Fruit fly (Drosophila melanogaster) whole organism, embryonic: ENCODE results near the gene scyl.

Experiments
- ATbp ChIP-seq: fragments of 200-800 bp; sonication (Bioruptor generic); optimal IDR thresholded peaks from 2 replicates; lab custom pipeline; 2017; ENCODE audit warnings: missing biosample characterization, mild to moderate bottlenecking, missing genetic modification characterization, missing genetic modification reagents
- Aef1 ChIP-seq: fragments of 200-800 bp; sonication (Bioruptor generic); IDR thresholded peaks from 3 replicates; pipeline ENCODE4 v1.3.6; 2022; ENCODE audit warnings: missing biosample characterization, missing genetic modification characterization
- CG12744 ChIP-seq: fragments of 200-800 bp; sonication (Bioruptor generic); optimal IDR thresholded peaks from 2 replicates; lab custom pipeline; 2016; ENCODE audit warnings: missing biosample characterization, missing genetic modification characterization
- CG15269 ChIP-seq: fragments of 200-800 bp; sonication (Bioruptor generic); optimal IDR thresholded peaks from 2 replicates; lab custom pipeline; 2018; ENCODE audit warnings: missing biosample characterization, mild to moderate bottlenecking, missing genetic modification characterization, moderate library complexity
- CG18262 ChIP-seq: fragments of 200-800 bp; optimal IDR thresholded peaks from 3 replicates; lab custom pipeline; 2019; ENCODE audit warnings: missing biosample characterization, mild to moderate bottlenecking, missing genetic modification characterization, moderate library complexity
- CG18476 ChIP-seq: fragments of 200-800 bp; sonication (Bioruptor generic); optimal IDR thresholded peaks from 2 replicates; lab custom pipeline; 2016; ENCODE audit warnings: missing biosample characterization, mild to moderate bottlenecking, missing genetic modification characterization
- CG2889 ChIP-seq: fragments of 200-800 bp; sonication (Bioruptor generic); IDR thresholded peaks from 3 replicates; pipeline ENCODE4 v1.3.6; 2022; ENCODE audit warnings: missing biosample characterization, missing genetic modification characterization
- CG30403 ChIP-seq: fragments of 200-800 bp; sonication (Bioruptor generic); optimal IDR thresholded peaks from 3 replicates; lab custom pipeline; 2016; ENCODE audit warnings: missing biosample characterization, missing genetic modification characterization
- CG30431 ChIP-seq: fragments of 200-800 bp; sonication (Bioruptor generic); optimal IDR thresholded peaks from 2 replicates; lab custom pipeline; 2017; ENCODE audit warnings: missing biosample characterization, missing genetic modification characterization
- CG31224 ChIP-seq: fragments of 200-800 bp; sonication (Bioruptor generic); IDR thresholded peaks from 2 replicates; pipeline ENCODE4 v1.3.6; 2022; ENCODE audit warnings: missing biosample characterization, missing genetic modification characterization
- CG42726 ChIP-seq: fragments of 200-800 bp; sonication (Bioruptor generic); IDR thresholded peaks from 2 replicates; pipeline ENCODE4 v1.3.6; 2022; ENCODE audit warnings: missing biosample characterization, missing genetic modification characterization; ENCODE audit not compliant: partially characterized antibody
- CG4282 ChIP-seq: fragments of 200-800 bp; sonication (Bioruptor generic); optimal IDR thresholded peaks from 2 replicates; lab custom pipeline; 2016; ENCODE audit warnings: missing biosample characterization, missing genetic modification characterization
- CG6254 ChIP-seq: fragments of 200-800 bp; sonication (Bioruptor generic); optimal IDR thresholded peaks from 3 replicates; lab custom pipeline; 2017; ENCODE audit warnings: mild to moderate bottlenecking, missing biosample characterization, missing genetic modification reagents, missing genetic modification characterization
- CG7271 ChIP-seq: fragments of 200-800 bp; sonication (Bioruptor generic); optimal IDR thresholded peaks from 2 replicates; lab custom pipeline; 2018; ENCODE audit warnings: missing biosample characterization, mild to moderate bottlenecking, missing genetic modification characterization, moderate library complexity
- CG7928 ChIP-seq: fragments of 200-800 bp; sonication (Bioruptor generic); optimal IDR thresholded peaks from 2 replicates; lab custom pipeline; 2017; ENCODE audit warnings: missing biosample characterization, mild to moderate bottlenecking, missing genetic modification characterization
- CG8089 ChIP-seq: fragments of 200-800 bp; sonication (Bioruptor generic); optimal IDR thresholded peaks from 3 replicates; lab custom pipeline; 2016; ENCODE audit warnings: missing biosample characterization, missing genetic modification characterization
- CG8281 ChIP-seq: fragments of 200-800 bp; sonication (Bioruptor generic); optimal IDR thresholded peaks from 2 replicates; lab custom pipeline; 2018; ENCODE audit warnings: missing biosample characterization, mild to moderate bottlenecking, missing genetic modification characterization, moderate library complexity
- Dfd ChIP-seq, 2 experiments: fragments of >200 bp; optimal IDR thresholded peaks; 2 replicates each; lab custom pipeline; 2017; ENCODE audit warnings: missing biosample characterization in 2 of 2, missing genetic modification characterization in 2 of 2
- Elba2 ChIP-seq: fragments of 200-800 bp; sonication (Bioruptor generic); optimal IDR thresholded peaks from 3 replicates; lab custom pipeline; 2016; ENCODE audit warnings: missing biosample characterization, missing genetic modification characterization
- Gsc ChIP-seq: fragments of 200-800 bp; sonication (Bioruptor generic); IDR thresholded peaks from 2 replicates; pipeline ENCODE4 v1.3.6; 2022; ENCODE audit warnings: missing biosample characterization, missing genetic modification characterization
- Hmr ChIP-seq: fragments of 200-800 bp; sonication (Bioruptor generic); optimal IDR thresholded peaks from 3 replicates; lab custom pipeline; 2017; ENCODE audit warnings: mild to moderate bottlenecking, missing biosample characterization, missing genetic modification reagents, missing genetic modification characterization
- MBD-R2 ChIP-seq: fragments of 200-800 bp; sonication (Bioruptor generic); IDR thresholded peaks from 2 replicates; pipeline ENCODE4 v1.3.6; 2022; ENCODE audit warnings: missing biosample characterization, missing genetic modification characterization
- NK7.1 ChIP-seq: fragments of 200-800 bp; sonication (Bioruptor generic); optimal IDR thresholded peaks from 3 replicates; lab custom pipeline; 2016; ENCODE audit warnings: missing biosample characterization, missing genetic modification characterization
- Neu2 ChIP-seq: fragments of 200-800 bp; sonication (Bioruptor generic); optimal IDR thresholded peaks from 3 replicates; lab custom pipeline; 2016; ENCODE audit warnings: missing biosample characterization, missing genetic modification characterization, borderline replicate concordance
- Nf-YC ChIP-seq: fragments of 200-800 bp; optimal IDR thresholded peaks from 3 replicates; lab custom pipeline; 2019; ENCODE audit warnings: missing biosample characterization, mild to moderate bottlenecking, missing genetic modification characterization, moderate library complexity
- Ssrp ChIP-seq: fragments of 200-800 bp; sonication (Bioruptor generic); optimal IDR thresholded peaks from 2 replicates; lab custom pipeline; 2018; ENCODE audit warnings: missing biosample characterization, mild to moderate bottlenecking, missing genetic modification characterization, moderate library complexity
- Tbp ChIP-seq: fragments of >200 bp; optimal IDR thresholded peaks from 2 replicates; lab custom pipeline; 2018; ENCODE audit warnings: missing biosample characterization, missing genetic modification characterization
- amos ChIP-seq: fragments of 200-800 bp; sonication (Bioruptor generic); IDR thresholded peaks from 2 replicates; pipeline ENCODE4 v1.3.6; 2022; ENCODE audit warnings: missing biosample characterization, missing genetic modification characterization; ENCODE audit not compliant: partially characterized antibody
- ap ChIP-seq: fragments of 200-800 bp; sonication (Bioruptor generic); IDR thresholded peaks from 2 replicates; pipeline ENCODE4 v1.3.6; 2022; ENCODE audit warnings: missing biosample characterization, missing genetic modification characterization
- bbx ChIP-seq: fragments of 200-800 bp; sonication (Bioruptor generic); IDR thresholded peaks from 2 replicates; pipeline ENCODE4 v1.3.6; 2022; ENCODE audit warnings: missing biosample characterization, missing genetic modification characterization; ENCODE audit not compliant: partially characterized antibody
- cad ChIP-seq: fragments of >200 bp; optimal IDR thresholded peaks from 2 replicates; lab custom pipeline; 2017; ENCODE audit warnings: missing biosample characterization, missing genetic modification characterization
- cas ChIP-seq: fragments of 200-800 bp; sonication (Bioruptor generic); IDR thresholded peaks from 2 replicates; pipeline ENCODE4 v1.3.6; 2022; ENCODE audit warnings: missing biosample characterization, missing genetic modification characterization
- cg ChIP-seq: fragments of 200-800 bp; sonication (Bioruptor generic); optimal IDR thresholded peaks from 3 replicates; lab custom pipeline; 2019; ENCODE audit warnings: missing biosample characterization, mild to moderate bottlenecking, missing genetic modification characterization, moderate library complexity
- ci ChIP-seq: fragments of 200-800 bp; sonication (Bioruptor generic); IDR thresholded peaks from 3 replicates; pipeline ENCODE4 v1.3.6; 2022; ENCODE audit warnings: missing biosample characterization, missing genetic modification characterization
- dpn ChIP-seq, 2 experiments: fragments of 200-800 bp; sonication (Bioruptor generic); optimal IDR thresholded peaks; 3 replicates each; lab custom pipeline; 2016; ENCODE audit warnings: missing biosample characterization in 2 of 2, missing genetic modification characterization in 2 of 2
- ewg ChIP-seq: fragments of 200-800 bp; sonication (Bioruptor generic); optimal IDR thresholded peaks from 3 replicates; lab custom pipeline; 2017; ENCODE audit warnings: mild to moderate bottlenecking, missing biosample characterization, missing genetic modification reagents, missing genetic modification characterization
- eyg ChIP-seq: fragments of 200-800 bp; sonication (Bioruptor generic); optimal IDR thresholded peaks from 3 replicates; lab custom pipeline; 2016; ENCODE audit warnings: missing biosample characterization, missing genetic modification characterization
- fru ChIP-seq: fragments of >200 bp; optimal IDR thresholded peaks from 2 replicates; lab custom pipeline; 2017
- gce ChIP-seq: fragments of 200-800 bp; sonication (Bioruptor generic); IDR thresholded peaks from 3 replicates; pipeline ENCODE4 v1.3.6; 2022; ENCODE audit warnings: missing biosample characterization, missing genetic modification characterization
- gcm ChIP-seq: fragments of 200-800 bp; sonication (Bioruptor generic); optimal IDR thresholded peaks from 2 replicates; lab custom pipeline; 2019; ENCODE audit warnings: missing biosample characterization, mild to moderate bottlenecking, missing genetic modification characterization, moderate library complexity
- gsb-n ChIP-seq: fragments of 200-800 bp; sonication (Bioruptor generic); optimal IDR thresholded peaks from 3 replicates; lab custom pipeline; 2018; ENCODE audit warnings: missing biosample characterization, mild to moderate bottlenecking, missing genetic modification characterization
- lilli ChIP-seq: fragments of 200-800 bp; sonication (Bioruptor generic); optimal IDR thresholded peaks from 3 replicates; lab custom pipeline; 2016; ENCODE audit warnings: missing biosample characterization, missing genetic modification characterization
- lov ChIP-seq, 2 experiments: fragments of 200-800 bp in 1 of 2; fragments of >200 bp in 1 of 2; sonication (Bioruptor generic) in 1 of 2; IDR thresholded peaks in 1 of 2; optimal IDR thresholded peaks in 1 of 2; 2 replicates in 1 of 2; 3 replicates in 1 of 2; pipeline versions ENCODE4 v1.3.6 to Lab custom; 2017 to 2022; ENCODE audit warnings: missing biosample characterization in 1 of 2, missing genetic modification characterization in 1 of 2
- onecut ChIP-seq: fragments of 200-800 bp; sonication (Bioruptor generic); IDR thresholded peaks from 2 replicates; pipeline ENCODE4 v1.3.6; 2022; ENCODE audit warnings: missing biosample characterization, missing genetic modification characterization
- psq ChIP-seq: fragments of 200-800 bp; sonication (Bioruptor generic); optimal IDR thresholded peaks from 2 replicates; lab custom pipeline; 2017; ENCODE audit warnings: missing biosample characterization, missing genetic modification characterization
- so ChIP-seq: fragments of 200-800 bp; sonication (Bioruptor generic); IDR thresholded peaks from 3 replicates; pipeline ENCODE4 v1.3.6; 2022; ENCODE audit warnings: missing biosample characterization, missing genetic modification characterization
- sr ChIP-seq: fragments of 200-800 bp; sonication (Bioruptor generic); IDR thresholded peaks from 3 replicates; pipeline ENCODE4 v1.3.6; 2022; ENCODE audit warnings: missing biosample characterization, missing genetic modification characterization
- tio ChIP-seq: fragments of 200-800 bp; sonication (Bioruptor generic); optimal IDR thresholded peaks from 2 replicates; lab custom pipeline; 2017; ENCODE audit warnings: missing biosample characterization, missing genetic modification characterization, inconsistent platforms
- ttk ChIP-seq: fragments of 200-800 bp; sonication (Bioruptor generic); IDR thresholded peaks from 2 replicates; pipeline ENCODE4 v2.1.2; 2022; ENCODE audit warnings: missing biosample characterization, missing genetic modification characterization
- tx ChIP-seq: fragments of 200-800 bp; sonication (Bioruptor generic); optimal IDR thresholded peaks from 2 replicates; lab custom pipeline; 2016; ENCODE audit warnings: missing biosample characterization, missing genetic modification characterization
- yki ChIP-seq: fragments of >200 bp; optimal IDR thresholded peaks from 3 replicates; lab custom pipeline; 2018

The scyl gene

DNA sequence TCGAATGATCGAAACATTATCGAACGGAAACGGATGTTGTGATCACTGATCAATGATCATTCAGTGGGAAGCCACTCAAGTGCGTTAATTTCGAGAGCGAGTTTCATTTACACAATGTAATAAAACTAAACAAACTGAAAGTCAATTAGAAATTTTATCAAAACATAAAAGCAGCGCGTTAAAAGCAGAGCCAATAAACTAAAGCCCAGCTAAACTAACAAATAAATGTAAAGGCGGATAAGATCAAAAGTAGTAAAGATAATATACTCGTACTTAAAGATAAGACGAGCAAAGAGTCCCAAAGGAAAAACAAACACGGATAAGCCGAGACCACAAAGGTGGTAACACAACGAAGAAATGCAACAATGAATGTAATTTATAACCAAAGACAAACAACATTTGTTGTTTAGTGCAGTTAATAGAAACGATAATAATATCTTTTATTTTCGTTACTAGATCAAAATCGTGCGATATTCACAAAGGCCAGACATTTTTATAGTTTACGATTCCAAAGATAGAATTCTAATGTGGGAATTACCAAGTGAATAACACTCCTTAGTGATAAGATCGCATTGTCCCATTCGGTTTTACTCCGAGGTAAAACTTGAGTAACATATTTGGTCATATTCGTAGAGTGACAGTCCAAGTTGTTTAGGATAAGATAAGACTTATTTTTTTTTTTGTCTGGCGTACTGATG lies 21.5 kb downstream of the scyl start (continued):
- TF ChIP-seq tio (GFP tag; lab: Kevin White, UChicago) (no peak), psq (GFP tag; lab: Kevin White, UChicago) (no peak), bbx (GFP tag; lab: Robert Waterston, UW) (no peak), CG30431 (GFP tag; lab: Kevin White, UChicago) (no peak), CG31224 (GFP tag; lab: Robert Waterston, UW) (no peak), NK7.1 (GFP tag; lab: Kevin White, UChicago) (no peak), CG8089 (no peak), CG7928 (no peak), CG15269 (tag; lab: Kevin White, UChicago) (no peak), Neu2 (GFP tag; lab: Kevin White, UChicago) (no peak), fru (no peak), lilli (GFP tag; lab: Kevin White, UChicago) (no peak), CG6254 (peak; percentile 28), gcm (GFP tag; lab: Kevin White, UChicago) (peak; percentile 38), ttk (GFP tag; lab: Robert Waterston, UW) (no peak), cg (GFP tag; lab: Kevin White, UChicago) (no peak), Hmr (GFP tag; lab: Kevin White, UChicago) (no peak), CG30403 (GFP tag; lab: Kevin White, UChicago) (no peak), ewg (GFP tag; lab: Kevin White, UChicago) (no peak), cad (GFP tag; lab: Kevin White, UChicago) (no peak), amos (GFP tag; lab: Robert Waterston, UW) (no peak), cas (GFP tag; lab: Robert Waterston, UW) (no peak), Tbp (GFP tag; lab: Kevin White, UChicago) (no peak), gce (GFP tag; lab: Robert Waterston, UW) (no peak), ATbp (peak; percentile 22), Nf-YC (tag; lab: Kevin White, UChicago) (no peak), CG18476 (GFP tag; lab: Kevin White, UChicago) (no peak), CG8281 (tag; lab: Kevin White, UChicago) (no peak), sr (no peak), Dfd (GFP tag; optimal IDR thresholded peaks at IDR 0.05; lab: Kevin White, UChicago) (no peak), Gsc (no peak), CG12744 (GFP tag; lab: Kevin White, UChicago) (no peak), CG2889 (GFP tag; lab: Robert Waterston, UW) (no peak), tx (GFP tag; lab: Kevin White, UChicago) (no peak), Aef1 (no peak), Elba2 (GFP tag; lab: Kevin White, UChicago) (no peak), eyg (GFP tag; lab: Kevin White, UChicago) (no peak), Ssrp (tag; lab: Kevin White, UChicago) (no peak), CG4282 (GFP tag; lab: Kevin White, UChicago) (no peak), so (GFP tag; lab: Robert Waterston, UW) (no peak), yki (lab: Kevin White, UChicago) (no peak), CG7271 (tag; lab: Kevin White, UChicago) (peak; percentile 41), MBD-R2 (GFP tag; lab: Robert Waterston, UW) (no peak), ap (GFP tag; lab: Robert Waterston, UW) (no peak), lov (optimal IDR thresholded peaks at IDR 0.05; lab: Kevin White, UChicago) (no peak), lov (GFP tag; IDR thresholded peaks at IDR 0.05; lab: Robert Waterston, UW) (no peak), onecut (GFP tag; lab: Robert Waterston, UW) (no peak), CG42726 (no peak), ci (GFP tag; lab: Robert Waterston, UW) (peak; percentile 42; the same call in 1 of the 3 replicates), gsb-n (tag; lab: Kevin White, UChicago) (peak; percentile 46), CG18262 (peak; percentile 42), dpn (GFP tag; optimal IDR thresholded peaks at IDR 0.05; lab: Kevin White, UChicago) (no peak)
